Worm (Caenorhabditis elegans) whole organism, young adult: ENCODE measurements around the gene srbc-19.

Experiments
- F23B12.7 ChIP-seq: sonication (generic microtip); optimal IDR thresholded peaks from 2 replicates; lab custom pipeline; 2017; ENCODE audit warnings: missing genetic modification characterization, mild to moderate bottlenecking, missing compliant biosample characterization, antibody characterized with exemption, moderate library complexity; ENCODE audit not compliant: insufficient read depth
- F57C9.4 ChIP-seq: sonication (generic microtip); optimal IDR thresholded peaks from 2 replicates; lab custom pipeline; 2017; ENCODE audit warnings: mild to moderate bottlenecking, missing genetic modification characterization, missing compliant biosample characterization
- K11D2.4 ChIP-seq: fragments of 200-800 bp; sonication (Bioruptor generic); IDR thresholded peaks from 2 replicates; pipeline ENCODE4 v1.3.6; 2022; ENCODE audit warnings: missing genetic modification reagents, missing genetic modification characterization, missing compliant biosample characterization
- atf-7 ChIP-seq: sonication (generic microtip); optimal IDR thresholded peaks from 2 replicates; lab custom pipeline; 2017; ENCODE audit warnings: mild to moderate bottlenecking, missing genetic modification characterization, missing compliant biosample characterization
- dpff-1 ChIP-seq: sonication (generic microtip); optimal IDR thresholded peaks from 2 replicates; lab custom pipeline; 2017; ENCODE audit warnings: mild to moderate bottlenecking, missing genetic modification characterization, missing compliant biosample characterization
- egrh-3 ChIP-seq: fragments of 200-800 bp; sonication (Bioruptor generic); IDR thresholded peaks from 2 replicates; pipeline ENCODE4 v1.3.6; 2022; ENCODE audit warnings: missing genetic modification reagents, missing genetic modification characterization, missing compliant biosample characterization
- ets-4 ChIP-seq: fragments of 200-800 bp; sonication (Bioruptor generic); optimal IDR thresholded peaks from 2 replicates; lab custom pipeline; 2018; ENCODE audit warnings: mild to moderate bottlenecking, missing genetic modification characterization, missing compliant biosample characterization
- nhr-120 ChIP-seq: fragments of 200-800 bp; sonication (Bioruptor generic); IDR thresholded peaks from 2 replicates; pipeline ENCODE4 v1.3.6; 2022; ENCODE audit warnings: missing genetic modification characterization, missing compliant biosample characterization
- pha-4 ChIP-seq: fragments of 150-350 bp; sonication (generic microtip); optimal IDR thresholded peaks from 2 replicates; lab custom pipeline; 2014; ENCODE audit warnings: missing biosample characterization, missing genetic modification reagents, missing genetic modification characterization
- rec-8 ChIP-seq, 2 experiments: sonication (generic microtip); optimal IDR thresholded peaks; 2 replicates each; lab custom pipeline; 2016; ENCODE audit warnings: mild to moderate bottlenecking in 2 of 2, missing genetic modification characterization in 2 of 2, missing genetic modification reagents in 2 of 2, missing genotype in 2 of 2, missing biosample characterization in 1 of 2, missing compliant biosample characterization in 1 of 2, moderate library complexity in 1 of 2
- ztf-28 ChIP-seq: fragments of 200-800 bp; sonication (Bioruptor generic); IDR thresholded peaks from 2 replicates; pipeline ENCODE4 v1.3.6; 2022; ENCODE audit warnings: missing genetic modification reagents, missing genetic modification characterization, missing compliant biosample characterization

- no peak for TF ChIP-seq pha-4 (tag; lab: Kevin White, UChicago)
- TF ChIP-seq dpff-1 (tag; lab: Kevin White, UChicago) = no peak
- no peak for TF ChIP-seq F57C9.4 (tag; lab: Kevin White, UChicago)
- no peak for TF ChIP-seq ets-4 (GFP tag; lab: Kevin White, UChicago)
- TF ChIP-seq ztf-28 = no peak
- no peak for TF ChIP-seq atf-7 (tag; lab: Kevin White, UChicago)
- no peak for TF ChIP-seq F23B12.7 (tag; lab: Kevin White, UChicago)
- TF ChIP-seq rec-8 (tag; optimal IDR thresholded peaks at IDR 0.05; lab: Kevin White, UChicago) = no peak
- TF ChIP-seq K11D2.4 (GFP tag; lab: Robert Waterston, UW) = no peak
- TF ChIP-seq nhr-120 (GFP tag; lab: Robert Waterston, UW) = no peak
- no peak for TF ChIP-seq egrh-3 (GFP tag; lab: Robert Waterston, UW)
Observed at ce11 chrV:2214428-2215038, 48.0 kb upstream of the srbc-19 start, which contains the start of gene nhr-184.
